Fruit fly (Drosophila melanogaster) whole organism, prepupa: ENCODE data around the gene CG43137.

ENCODE experiments used
- CG10631 ChIP-seq: fragments of 200-800 bp; sonication (Bioruptor generic); optimal IDR thresholded peaks from 2 replicates; lab custom pipeline; 2016; ENCODE audit warnings: missing biosample characterization, missing genetic modification characterization
- CG11762 ChIP-seq: fragments of 200-800 bp; sonication (Bioruptor generic); optimal IDR thresholded peaks from 3 replicates; lab custom pipeline; 2016; ENCODE audit warnings: missing biosample characterization, missing genetic modification characterization; ENCODE audit not compliant: insufficient read depth
- CG11902 ChIP-seq: fragments of 200-800 bp; sonication (Bioruptor generic); optimal IDR thresholded peaks from 3 replicates; lab custom pipeline; 2016; ENCODE audit warnings: missing biosample characterization, missing genetic modification characterization
- CG15336 ChIP-seq: fragments of 200-800 bp; sonication (Bioruptor generic); IDR thresholded peaks from 2 replicates; pipeline ENCODE4 v1.3.6; 2022; ENCODE audit warnings: missing biosample characterization, missing genetic modification characterization
- CG1621 ChIP-seq: fragments of 200-800 bp; sonication (Bioruptor generic); optimal IDR thresholded peaks from 3 replicates; lab custom pipeline; 2018; ENCODE audit warnings: missing biosample characterization, mild to moderate bottlenecking, missing genetic modification characterization
- CG16779 ChIP-seq: fragments of 200-800 bp; sonication (Bioruptor generic); optimal IDR thresholded peaks from 3 replicates; lab custom pipeline; 2017; ENCODE audit warnings: missing biosample characterization, mild to moderate bottlenecking, missing genetic modification characterization
- CG3032 ChIP-seq: fragments of 200-800 bp; optimal IDR thresholded peaks from 2 replicates; lab custom pipeline; 2019; ENCODE audit warnings: missing biosample characterization, mild to moderate bottlenecking, missing genetic modification characterization, moderate library complexity
- CG32006 ChIP-seq: fragments of 200-800 bp; sonication (Bioruptor generic); optimal IDR thresholded peaks from 3 replicates; lab custom pipeline; 2017; ENCODE audit warnings: missing biosample characterization, mild to moderate bottlenecking, missing genetic modification characterization
- CG34406 ChIP-seq: fragments of 200-800 bp; sonication (Bioruptor generic); optimal IDR thresholded peaks from 3 replicates; lab custom pipeline; 2016; ENCODE audit warnings: missing biosample characterization, missing genetic modification characterization
- CG3919 ChIP-seq: fragments of 200-800 bp; sonication (Bioruptor generic); optimal IDR thresholded peaks from 3 replicates; lab custom pipeline; 2016; ENCODE audit warnings: missing biosample characterization, missing genetic modification characterization
- CG4318 ChIP-seq: fragments of 200-800 bp; sonication (Bioruptor generic); optimal IDR thresholded peaks from 3 replicates; lab custom pipeline; 2017; ENCODE audit warnings: missing biosample characterization, mild to moderate bottlenecking, missing genetic modification characterization
- CG6163 ChIP-seq: fragments of 200-800 bp; sonication (Bioruptor generic); IDR thresholded peaks from 3 replicates; pipeline ENCODE4 v1.3.6; 2022; ENCODE audit warnings: missing biosample characterization, missing genetic modification characterization
- CG6276 ChIP-seq: fragments of 200-800 bp; sonication (Bioruptor generic); optimal IDR thresholded peaks from 2 replicates; lab custom pipeline; 2017; ENCODE audit warnings: missing biosample characterization, mild to moderate bottlenecking, missing genetic modification characterization
- CG6808 ChIP-seq: fragments of 200-800 bp; sonication (Bioruptor generic); optimal IDR thresholded peaks from 3 replicates; lab custom pipeline; 2017; ENCODE audit warnings: missing biosample characterization, missing genetic modification characterization, mild to moderate bottlenecking, moderate library complexity, missing genetic modification reagents
- CG7368 ChIP-seq: fragments of 200-800 bp; sonication (Bioruptor generic); optimal IDR thresholded peaks from 3 replicates; lab custom pipeline; 2016; ENCODE audit warnings: missing biosample characterization, missing genetic modification characterization
- CG8119 ChIP-seq: fragments of 200-800 bp; sonication (Bioruptor generic); IDR thresholded peaks from 3 replicates; pipeline ENCODE4 v1.3.6; 2022; ENCODE audit warnings: missing biosample characterization, missing genetic modification characterization
- CG9139 ChIP-seq: fragments of 200-800 bp; sonication (Bioruptor generic); optimal IDR thresholded peaks from 3 replicates; lab custom pipeline; 2017; ENCODE audit warnings: missing biosample characterization, mild to moderate bottlenecking, missing genetic modification characterization
- Eip75B ChIP-seq: fragments of 200-800 bp; sonication (Bioruptor generic); optimal IDR thresholded peaks from 3 replicates; lab custom pipeline; 2016; ENCODE audit warnings: missing biosample characterization, missing genetic modification characterization
- Eip78C ChIP-seq: fragments of 200-800 bp; sonication (Bioruptor generic); peaks from one replicate; lab custom pipeline; 2016; ENCODE audit warnings: missing biosample characterization, missing genetic modification characterization
- Ets96B ChIP-seq: fragments of 200-800 bp; optimal IDR thresholded peaks from 2 replicates; lab custom pipeline; 2019; ENCODE audit warnings: missing biosample characterization, mild to moderate bottlenecking, missing genetic modification characterization, moderate library complexity
- Gug ChIP-seq: fragments of 200-800 bp; sonication (Bioruptor generic); IDR thresholded peaks from 2 replicates; pipeline ENCODE4 v1.3.6; 2022; ENCODE audit warnings: missing biosample characterization, missing genetic modification characterization
- Lpt ChIP-seq: fragments of 200-800 bp; sonication (Bioruptor generic); optimal IDR thresholded peaks from 3 replicates; lab custom pipeline; 2016; ENCODE audit warnings: missing biosample characterization, missing genetic modification characterization
- Met ChIP-seq: fragments of 200-800 bp; sonication (Bioruptor generic); optimal IDR thresholded peaks from 3 replicates; lab custom pipeline; 2016; ENCODE audit warnings: missing biosample characterization, missing genetic modification characterization
- OdsH ChIP-seq: fragments of 200-800 bp; sonication (Bioruptor generic); optimal IDR thresholded peaks from 3 replicates; lab custom pipeline; 2016; ENCODE audit warnings: missing biosample characterization, missing genetic modification characterization
- Smox ChIP-seq: fragments of 200-800 bp; sonication (Bioruptor generic); optimal IDR thresholded peaks from 3 replicates; lab custom pipeline; 2016; ENCODE audit warnings: missing biosample characterization, missing genetic modification characterization
- Sox102F ChIP-seq: fragments of 200-800 bp; sonication (Bioruptor generic); optimal IDR thresholded peaks from 2 replicates; lab custom pipeline; 2016; ENCODE audit warnings: missing biosample characterization, mild to moderate bottlenecking, missing genetic modification characterization
- achi ChIP-seq: fragments of 200-800 bp; sonication (Bioruptor generic); optimal IDR thresholded peaks from 3 replicates; lab custom pipeline; 2016; ENCODE audit warnings: missing biosample characterization, missing genetic modification characterization
- acj6 ChIP-seq: fragments of 200-800 bp; sonication (Bioruptor generic); optimal IDR thresholded peaks from 3 replicates; lab custom pipeline; 2016; ENCODE audit warnings: missing biosample characterization, missing genetic modification characterization
- cyc ChIP-seq: fragments of 200-800 bp; sonication (Bioruptor generic); optimal IDR thresholded peaks from 3 replicates; lab custom pipeline; 2016; ENCODE audit warnings: missing biosample characterization, missing genetic modification characterization
- dac ChIP-seq: fragments of 200-800 bp; sonication (Bioruptor generic); optimal IDR thresholded peaks from 2 replicates; lab custom pipeline; 2017; ENCODE audit warnings: missing biosample characterization, mild to moderate bottlenecking, missing genetic modification characterization
- dsx ChIP-seq: fragments of 200-800 bp; optimal IDR thresholded peaks from 3 replicates; lab custom pipeline; 2019; ENCODE audit warnings: missing biosample characterization, mild to moderate bottlenecking, missing genetic modification characterization, moderate library complexity; ENCODE audit not compliant: poor library complexity, severe bottlenecking
- eg ChIP-seq: fragments of 200-800 bp; sonication (Bioruptor generic); IDR thresholded peaks from 3 replicates; pipeline ENCODE4 v1.3.6; 2022; ENCODE audit warnings: missing biosample characterization, missing genetic modification characterization
- esn ChIP-seq: fragments of 200-800 bp; sonication (Bioruptor generic); optimal IDR thresholded peaks from 2 replicates; lab custom pipeline; 2016; ENCODE audit warnings: missing biosample characterization, mild to moderate bottlenecking, missing genetic modification characterization, moderate library complexity
- fd59A ChIP-seq: fragments of 200-800 bp; sonication (Bioruptor generic); optimal IDR thresholded peaks from 2 replicates; lab custom pipeline; 2017; ENCODE audit warnings: missing biosample characterization, mild to moderate bottlenecking, missing genetic modification characterization, missing genetic modification reagents
- lz ChIP-seq: fragments of 200-800 bp; sonication (Bioruptor generic); optimal IDR thresholded peaks from 3 replicates; lab custom pipeline; 2016; ENCODE audit warnings: missing biosample characterization, missing genetic modification characterization
- pdm3 ChIP-seq: fragments of 200-800 bp; sonication (Bioruptor generic); optimal IDR thresholded peaks from 3 replicates; lab custom pipeline; 2016; ENCODE audit warnings: missing biosample characterization, missing genetic modification characterization
- salr ChIP-seq, 2 experiments: fragments of 200-800 bp; sonication (Bioruptor generic); optimal IDR thresholded peaks; 3 replicates each; lab custom pipeline; 2016 to 2018; ENCODE audit warnings: missing biosample characterization in 2 of 2, missing genetic modification characterization in 2 of 2, mild to moderate bottlenecking in 1 of 2
- spab ChIP-seq: fragments of 200-800 bp; sonication (Bioruptor generic); optimal IDR thresholded peaks from 2 replicates; lab custom pipeline; 2017; ENCODE audit warnings: missing biosample characterization, mild to moderate bottlenecking, missing genetic modification characterization, missing genetic modification reagents
- ss ChIP-seq, 2 experiments: fragments of 200-800 bp; sonication (Bioruptor generic); optimal IDR thresholded peaks; 2 replicates in 1 of 2; 3 replicates in 1 of 2; lab custom pipeline; 2017 to 2018; ENCODE audit warnings: mild to moderate bottlenecking in 2 of 2, missing biosample characterization in 2 of 2, missing genetic modification characterization in 2 of 2, moderate library complexity in 1 of 2
- svp ChIP-seq: fragments of 200-800 bp; sonication (Bioruptor generic); peaks from one replicate; lab custom pipeline; 2016; ENCODE audit warnings: missing biosample characterization, missing genetic modification characterization
- vri ChIP-seq: fragments of 200-800 bp; sonication (Bioruptor generic); optimal IDR thresholded peaks from 3 replicates; lab custom pipeline; 2016; ENCODE audit warnings: missing biosample characterization, mild to moderate bottlenecking, missing genetic modification characterization

Gene CG43137

DNA sequence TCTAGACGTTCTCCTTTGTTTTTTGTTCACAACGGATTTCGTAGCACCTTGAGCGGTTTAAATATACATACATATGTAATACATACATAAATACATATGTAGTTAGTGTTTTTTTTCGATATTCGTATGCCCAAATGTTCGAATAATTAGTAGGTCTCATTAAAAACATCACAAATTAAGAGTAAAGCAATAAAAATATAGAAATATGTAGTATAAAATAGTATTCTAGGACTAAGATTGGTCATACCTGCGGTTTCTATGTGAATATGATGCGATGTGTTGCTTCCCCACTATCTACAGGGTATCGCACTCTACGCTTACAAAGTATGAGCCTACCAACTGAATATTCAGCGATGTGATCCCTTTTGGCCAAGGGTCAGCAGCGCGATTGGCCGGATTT lies 40.5 kb upstream of the CG43137 start, which contains the start of gene CG4020:
Gene CG4020, plus strand, starts transcription at position 301 of the 400 bp plus-strand sequence.
- no peak for TF ChIP-seq CG3032 (tag; lab: Kevin White, UChicago)
- TF ChIP-seq OdsH (GFP tag; lab: Kevin White, UChicago): no peak
- peak; percentile 5 for TF ChIP-seq dsx (GFP tag; lab: Kevin White, UChicago)
- TF ChIP-seq spab (GFP tag; lab: Kevin White, UChicago): no peak
- no peak for TF ChIP-seq CG11762
- TF ChIP-seq Gug (GFP tag; lab: Robert Waterston, UW): no peak
- TF ChIP-seq ss (GFP tag; optimal IDR thresholded peaks at IDR 0.05; lab: Kevin White, UChicago): no peak
- TF ChIP-seq svp (GFP tag; lab: Kevin White, UChicago): peak; percentile 55
- no peak for TF ChIP-seq CG6276 (GFP tag; lab: Kevin White, UChicago)
- TF ChIP-seq esn: no peak
- no peak for TF ChIP-seq Eip75B (GFP tag; lab: Kevin White, UChicago)
- TF ChIP-seq eg (GFP tag; lab: Robert Waterston, UW): no peak
- TF ChIP-seq CG11902 (GFP tag; lab: Kevin White, UChicago): no peak
- TF ChIP-seq CG1621: no peak
- TF ChIP-seq CG4318 (GFP tag; lab: Kevin White, UChicago): no peak
- no peak for TF ChIP-seq fd59A (GFP tag; lab: Kevin White, UChicago)
- no peak for TF ChIP-seq CG34406 (GFP tag; lab: Kevin White, UChicago)
- TF ChIP-seq, all 60 proteins: peak for 2

DNA sequence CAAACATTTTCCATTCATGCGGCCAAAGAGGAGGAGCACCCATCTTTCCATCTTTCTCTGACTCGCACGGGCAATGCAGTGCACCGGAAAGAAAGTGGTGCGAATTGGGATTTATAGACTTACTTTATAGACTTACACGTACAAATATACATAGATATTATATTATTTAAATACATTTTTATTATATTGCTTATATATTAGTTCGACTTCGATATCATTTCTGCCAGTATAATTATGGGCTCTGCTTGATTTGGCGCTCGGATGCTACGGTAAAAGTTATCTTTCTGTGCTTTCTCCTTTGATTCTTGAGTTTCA lies 40.1 kb upstream of the CG43137 start:
- TF ChIP-seq CG10631 (GFP tag; lab: Kevin White, UChicago) (peak; percentile 11), Lpt (GFP tag; lab: Kevin White, UChicago) (no peak), Met (GFP tag; lab: Kevin White, UChicago) (peak; percentile 7), pdm3 (GFP tag; lab: Kevin White, UChicago) (no peak), cyc (GFP tag; lab: Kevin White, UChicago) (no peak), Gug (GFP tag; lab: Robert Waterston, UW) (no peak), CG32006 (GFP tag; lab: Kevin White, UChicago) (peak; percentile 62), CG3919 (GFP tag; lab: Kevin White, UChicago) (peak; percentile 8), acj6 (GFP tag; lab: Kevin White, UChicago) (peak; percentile 13), Sox102F (GFP tag; lab: Kevin White, UChicago) (no peak), Eip78C (GFP tag; lab: Kevin White, UChicago) (peak; percentile 61), spab (GFP tag; lab: Kevin White, UChicago) (no peak), achi (GFP tag; lab: Kevin White, UChicago) (peak; percentile 32), CG15336 (peak; percentile 45), lz (no peak), CG6276 (GFP tag; lab: Kevin White, UChicago) (no peak), CG16779 (tag; lab: Kevin White, UChicago) (no peak), CG8119 (GFP tag; lab: Robert Waterston, UW) (no peak), CG6808 (GFP tag; lab: Kevin White, UChicago) (peak; percentile 4)

DNA sequence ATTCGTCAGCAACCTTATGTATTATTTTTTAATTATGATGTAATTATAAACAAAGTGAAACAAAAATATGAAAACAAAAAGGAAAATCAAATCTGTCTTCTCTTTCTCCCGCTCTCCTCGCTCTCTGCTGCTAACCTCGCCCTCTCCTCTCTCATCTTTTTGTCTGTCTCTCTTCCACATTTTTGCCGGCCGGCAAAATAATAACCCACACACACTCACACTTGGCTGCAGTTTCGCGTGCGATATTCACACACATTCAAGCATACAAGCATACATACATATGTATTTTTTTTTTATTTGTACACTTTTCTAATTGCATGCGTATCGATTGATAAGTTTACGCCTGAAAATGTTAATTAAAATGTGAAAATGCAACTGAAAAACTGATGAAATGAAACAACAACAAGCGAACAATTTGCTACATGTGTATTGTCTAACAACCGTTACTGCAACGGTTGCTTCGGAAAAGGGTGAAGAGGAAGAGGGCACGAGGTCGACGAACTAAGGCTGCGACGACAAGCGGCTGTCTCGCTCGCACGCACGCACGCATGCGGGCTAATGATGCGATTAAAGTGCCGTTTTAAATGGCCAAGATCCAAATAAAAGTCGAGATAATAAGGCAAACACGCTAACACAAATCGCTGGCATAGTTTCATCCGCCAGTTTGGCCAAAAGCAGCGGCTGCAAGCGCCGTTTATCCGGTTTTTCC lies 39.6 kb upstream of the CG43137 start:
- peak; percentile 60 for TF ChIP-seq Eip78C (GFP tag; lab: Kevin White, UChicago)
- peak; percentile 78 for TF ChIP-seq svp (GFP tag; lab: Kevin White, UChicago)
- no peak for TF ChIP-seq CG9139
- 0 out of 3 replicates have a peak, but pooled peaks have one; percentile 38 for TF ChIP-seq CG6163 (GFP tag; lab: Robert Waterston, UW)
- peak; percentile 91 for TF ChIP-seq vri
- no peak for TF ChIP-seq salr (GFP tag; optimal IDR thresholded peaks at IDR 0.05; lab: Kevin White, UChicago)
- no peak for TF ChIP-seq esn
- no peak for TF ChIP-seq Ets96B
- no peak for TF ChIP-seq CG15336
- TF ChIP-seq dsx (GFP tag; lab: Kevin White, UChicago): no peak
- no peak for TF ChIP-seq dac (GFP tag; lab: Kevin White, UChicago)
- TF ChIP-seq eg (GFP tag; lab: Robert Waterston, UW): peak; percentile 5; the same call in 1 of the 3 replicates
- no peak for TF ChIP-seq CG34406 (GFP tag; lab: Kevin White, UChicago)
- TF ChIP-seq CG7368 (GFP tag; lab: Kevin White, UChicago): no peak
- no peak for TF ChIP-seq CG8119 (GFP tag; lab: Robert Waterston, UW)
- TF ChIP-seq Smox (GFP tag; lab: Kevin White, UChicago): no peak
